Fruit fly (Drosophila melanogaster): ENCODE measurements around the gene D19B.

D19B gene

dm6 chr3L:6218517-6219155, 33.9 kb upstream of the D19B start (continued):
- peak; percentile 32 for TF ChIP-seq ac (GFP tag; optimal IDR thresholded peaks at IDR 0.05)
- TF ChIP-seq BEAF-32 (GFP tag; optimal IDR thresholded peaks at IDR 0.05): no peak
- no peak for TF ChIP-seq CG3065 (GFP tag; optimal IDR thresholded peaks at IDR 0.05)
- no peak for TF ChIP-seq Gsc (GFP tag; IDR thresholded peaks at IDR 0.05)
- no peak for TF ChIP-seq CG3726 (GFP tag; IDR thresholded peaks at IDR 0.05)
- no peak for TF ChIP-seq CG14667 (GFP tag; IDR thresholded peaks at IDR 0.05)
- TF ChIP-seq CG14860 (GFP tag; IDR thresholded peaks at IDR 0.05; ENCODE audit: partially characterized antibody): no peak
- TF ChIP-seq klu (GFP tag; IDR thresholded peaks at IDR 0.05): no peak
- TF ChIP-seq CG30403 (GFP tag; optimal IDR thresholded peaks at IDR 0.05): no peak
- no peak for TF ChIP-seq CG2129 (GFP tag; IDR thresholded peaks at IDR 0.05; ENCODE audit: partially characterized antibody)
- no peak for TF ChIP-seq nerfin-1 (tag; optimal IDR thresholded peaks at IDR 0.05)
- TF ChIP-seq Hr51 (GFP tag; optimal IDR thresholded peaks at IDR 0.05): no peak
- no peak for TF ChIP-seq Ptx1 (GFP tag; IDR thresholded peaks at IDR 0.05)
- no peak for TF ChIP-seq CG3838 (GFP tag; optimal IDR thresholded peaks at IDR 0.05)
- TF ChIP-seq CG15011 (GFP tag; optimal IDR thresholded peaks at IDR 0.05): no peak
- TF ChIP-seq sr (GFP tag; IDR thresholded peaks at IDR 0.05): no peak
- TF ChIP-seq sc (optimal IDR thresholded peaks at IDR 0.05): no peak
- TF ChIP-seq sc (GFP tag; optimal IDR thresholded peaks at IDR 0.05): no peak
- no peak for TF ChIP-seq slou (GFP tag; optimal IDR thresholded peaks at IDR 0.05)
- TF ChIP-seq CG2712 (tag; optimal IDR thresholded peaks at IDR 0.05): no peak
- TF ChIP-seq nau (GFP tag; optimal IDR thresholded peaks at IDR 0.05): peak; percentile 16
- TF ChIP-seq cg (GFP tag; optimal IDR thresholded peaks at IDR 0.05): peak; percentile 7
- TF ChIP-seq kay (GFP tag; optimal IDR thresholded peaks at IDR 0.05): no peak
- TF ChIP-seq Hmr (GFP tag; optimal IDR thresholded peaks at IDR 0.05): no peak
- no peak for TF ChIP-seq disco-r (GFP tag; optimal IDR thresholded peaks at IDR 0.05)
- TF ChIP-seq Drgx (GFP tag; IDR thresholded peaks at IDR 0.05): peak; percentile 55
- no peak for TF ChIP-seq CG6689 (GFP tag; IDR thresholded peaks at IDR 0.05)
- TF ChIP-seq CG17568 (GFP tag; optimal IDR thresholded peaks at IDR 0.05): peak; percentile 58
- TF ChIP-seq zfh2 (GFP tag; optimal IDR thresholded peaks at IDR 0.05): no peak
- peak; percentile 47; the same call in 1 of the 3 replicates for TF ChIP-seq so (GFP tag; IDR thresholded peaks at IDR 0.05)
- no peak for TF ChIP-seq zen (tag; optimal IDR thresholded peaks at IDR 0.05)
- no peak for TF ChIP-seq CG6854 (GFP tag; optimal IDR thresholded peaks at IDR 0.05)
- TF ChIP-seq Gug (GFP tag; IDR thresholded peaks at IDR 0.05): no peak
- TF ChIP-seq cwo (GFP tag; optimal IDR thresholded peaks at IDR 0.05): no peak
- no peak for TF ChIP-seq fru (optimal IDR thresholded peaks at IDR 0.05)
- no peak for TF ChIP-seq luna (GFP tag; optimal IDR thresholded peaks at IDR 0.05)
- no peak for TF ChIP-seq CG6175 (GFP tag; IDR thresholded peaks at IDR 0.05)
- no peak for TF ChIP-seq CG15514 (GFP tag; optimal IDR thresholded peaks at IDR 0.05)
- no peak for TF ChIP-seq Myb (GFP tag; optimal IDR thresholded peaks at IDR 0.05)
- TF ChIP-seq repo (GFP tag; optimal IDR thresholded peaks at IDR 0.05): no peak
- no peak for TF ChIP-seq fd102C (GFP tag; optimal IDR thresholded peaks at IDR 0.05)
- peak; percentile 29 for TF ChIP-seq kah (GFP tag; optimal IDR thresholded peaks at IDR 0.05)
- TF ChIP-seq tio (GFP tag; optimal IDR thresholded peaks at IDR 0.05): no peak
- no peak for TF ChIP-seq mirr (GFP tag; optimal IDR thresholded peaks at IDR 0.05)
- peak; percentile 47 for TF ChIP-seq odd (GFP tag; optimal IDR thresholded peaks at IDR 0.05)
- no peak for TF ChIP-seq CG11696 (GFP tag; IDR thresholded peaks at IDR 0.05)
- no peak for TF ChIP-seq bab2 (GFP tag; optimal IDR thresholded peaks at IDR 0.05)
- TF ChIP-seq exex (tag; optimal IDR thresholded peaks at IDR 0.05): no peak
- no peak for TF ChIP-seq dmrt99B (tag; optimal IDR thresholded peaks at IDR 0.05)
- TF ChIP-seq btn (GFP tag; optimal IDR thresholded peaks at IDR 0.05): no peak
- TF ChIP-seq Six4 (GFP tag; optimal IDR thresholded peaks at IDR 0.05): no peak

All from whole organism, embryonic.